Worm (Caenorhabditis elegans) whole organism, L3 larva: ENCODE measurements around the gene F47B8.10.

Experiments used
- R02D3.7 ChIP-seq: fragments of 150-350 bp; optimal IDR thresholded peaks from 2 replicates; lab custom pipeline; 2014; ENCODE audit warnings: missing biosample characterization, missing genetic modification characterization
- ZK546.5 ChIP-seq: sonication (generic microtip); optimal IDR thresholded peaks from 2 replicates; lab custom pipeline; 2017; ENCODE audit warnings: missing biosample characterization, missing genetic modification characterization
- aly-2 ChIP-seq: fragments of 150-350 bp; optimal IDR thresholded peaks from 2 replicates; lab custom pipeline; 2014; ENCODE audit warnings: missing biosample characterization, missing genetic modification characterization
- ceh-16 ChIP-seq: sonication (generic microtip); optimal IDR thresholded peaks from 2 replicates; lab custom pipeline; 2017; ENCODE audit warnings: missing biosample characterization, missing genetic modification characterization
- ceh-82 ChIP-seq: fragments of 150-350 bp; optimal IDR thresholded peaks from 2 replicates; lab custom pipeline; 2014; ENCODE audit warnings: missing biosample characterization, missing genetic modification characterization
- egl-27 ChIP-seq: sonication (generic microtip); optimal IDR thresholded peaks from 4 replicates; lab custom pipeline; 2017; ENCODE audit warnings: missing biosample characterization, missing genetic modification reagents, missing genetic modification characterization
- egl-5 ChIP-seq: fragments of 150-350 bp; optimal IDR thresholded peaks from 2 replicates; lab custom pipeline; 2017; ENCODE audit warnings: missing biosample characterization, missing genetic modification reagents, missing genetic modification characterization, inconsistent platforms
- elt-1 ChIP-seq: fragments of 150-350 bp; optimal IDR thresholded peaks from 2 replicates; lab custom pipeline; 2014; ENCODE audit warnings: missing biosample characterization, missing genetic modification characterization
- elt-2 ChIP-seq: sonication (generic microtip); optimal IDR thresholded peaks from 2 replicates; lab custom pipeline; 2016; ENCODE audit warnings: missing genetic modification reagents, mild to moderate bottlenecking, missing genetic modification characterization, missing compliant biosample characterization
- elt-3 ChIP-seq, 3 experiments: fragments of 150-350 bp in 1 of 3; sonication (generic microtip) in 2 of 3; optimal IDR thresholded peaks; 2 replicates in 2 of 3; 4 replicates in 1 of 3; lab custom pipeline; 2014 to 2017; ENCODE audit warnings: missing biosample characterization in 3 of 3, missing genetic modification characterization in 3 of 3
- eor-1 ChIP-seq, 2 experiments: fragments of 150-350 bp; optimal IDR thresholded peaks; 2 replicates each; lab custom pipeline; 2014 to 2018; ENCODE audit warnings: missing biosample characterization in 2 of 2, missing genetic modification characterization in 2 of 2
- fkh-2 ChIP-seq: fragments of 150-350 bp; optimal IDR thresholded peaks from 2 replicates; lab custom pipeline; 2014; ENCODE audit warnings: missing biosample characterization, missing genetic modification reagents, missing genetic modification characterization
- fos-1 ChIP-seq: fragments of 150-350 bp; optimal IDR thresholded peaks from 2 replicates; lab custom pipeline; 2014; ENCODE audit warnings: missing biosample characterization, missing genetic modification characterization
- hmg-11 ChIP-seq: sonication (generic microtip); optimal IDR thresholded peaks from 2 replicates; lab custom pipeline; 2016; ENCODE audit warnings: missing genetic modification characterization, missing compliant biosample characterization
- lin-15B ChIP-seq: fragments of 150-350 bp; optimal IDR thresholded peaks from 2 replicates; lab custom pipeline; 2014; ENCODE audit warnings: missing biosample characterization, missing genetic modification characterization
- lsy-12 ChIP-seq: sonication (generic microtip); optimal IDR thresholded peaks from 2 replicates; lab custom pipeline; 2016; ENCODE audit warnings: mild to moderate bottlenecking, missing genetic modification characterization, missing compliant biosample characterization
- mml-1 ChIP-seq: fragments of 150-350 bp; sonication (generic microtip); optimal IDR thresholded peaks from 3 replicates; lab custom pipeline; 2014; ENCODE audit warnings: missing biosample characterization, missing genetic modification characterization
- nfya-1 ChIP-seq: sonication (generic microtip); optimal IDR thresholded peaks from 2 replicates; lab custom pipeline; 2017; ENCODE audit warnings: missing genetic modification characterization, mild to moderate bottlenecking, missing compliant biosample characterization, antibody characterized with exemption, moderate library complexity; ENCODE audit not compliant: insufficient read depth
- nhr-12 ChIP-seq: fragments of 150-350 bp; optimal IDR thresholded peaks from 2 replicates; lab custom pipeline; 2014; ENCODE audit warnings: missing biosample characterization, missing genetic modification characterization
- nhr-23 ChIP-seq: fragments of 150-350 bp; optimal IDR thresholded peaks from 2 replicates; lab custom pipeline; 2014; ENCODE audit warnings: missing biosample characterization, missing genetic modification reagents, missing genetic modification characterization
- nhr-25 ChIP-seq: sonication (generic microtip); optimal IDR thresholded peaks from 2 replicates; lab custom pipeline; 2017; ENCODE audit warnings: missing biosample characterization, missing genetic modification characterization
- nhr-28 ChIP-seq: fragments of 150-350 bp; optimal IDR thresholded peaks from 2 replicates; lab custom pipeline; 2014; ENCODE audit warnings: missing biosample characterization, missing genetic modification characterization
- nhr-43 ChIP-seq: sonication (generic microtip); optimal IDR thresholded peaks from 2 replicates; lab custom pipeline; 2016; ENCODE audit warnings: mild to moderate bottlenecking, missing genetic modification characterization, missing compliant biosample characterization; ENCODE audit not compliant: poor library complexity, severe bottlenecking
- nhr-67 ChIP-seq: fragments of 150-350 bp; optimal IDR thresholded peaks from 2 replicates; lab custom pipeline; 2014; ENCODE audit warnings: missing biosample characterization, missing genetic modification characterization
- nhr-76 ChIP-seq: fragments of 150-350 bp; sonication (generic microtip); optimal IDR thresholded peaks from 5 replicates; lab custom pipeline; 2014; ENCODE audit warnings: missing biosample characterization, missing genetic modification characterization
- nhr-77 ChIP-seq: fragments of 150-350 bp; optimal IDR thresholded peaks from 2 replicates; lab custom pipeline; 2014; ENCODE audit warnings: missing biosample characterization, missing genetic modification characterization
- pha-4 ChIP-seq: fragments of 150-350 bp; optimal IDR thresholded peaks from 2 replicates; lab custom pipeline; 2014; ENCODE audit warnings: missing biosample characterization, missing genetic modification reagents, missing genetic modification characterization
- pqm-1 ChIP-seq: fragments of 150-350 bp; optimal IDR thresholded peaks from 2 replicates; lab custom pipeline; 2017; ENCODE audit warnings: missing biosample characterization, missing genetic modification characterization, inconsistent platforms
- snpc-4 ChIP-seq: fragments of 150-350 bp; optimal IDR thresholded peaks from 2 replicates; lab custom pipeline; 2014; ENCODE audit warnings: missing biosample characterization, missing genetic modification characterization
- unc-39 ChIP-seq: sonication (generic microtip); optimal IDR thresholded peaks from 4 replicates; lab custom pipeline; 2017; ENCODE audit warnings: missing biosample characterization, missing genetic modification characterization
- unc-62 ChIP-seq: fragments of 150-350 bp; sonication (generic microtip); optimal IDR thresholded peaks from 4 replicates; lab custom pipeline; 2014; ENCODE audit warnings: missing biosample characterization, missing genetic modification reagents, missing genetic modification characterization
- ztf-11 ChIP-seq: fragments of 150-350 bp; optimal IDR thresholded peaks from 2 replicates; lab custom pipeline; 2014; ENCODE audit warnings: missing biosample characterization, missing genetic modification characterization
- ztf-4 ChIP-seq: fragments of 150-350 bp; optimal IDR thresholded peaks from 2 replicates; lab custom pipeline; 2014; ENCODE audit warnings: missing biosample characterization, missing genetic modification characterization

Gene F47B8.10

DNA sequence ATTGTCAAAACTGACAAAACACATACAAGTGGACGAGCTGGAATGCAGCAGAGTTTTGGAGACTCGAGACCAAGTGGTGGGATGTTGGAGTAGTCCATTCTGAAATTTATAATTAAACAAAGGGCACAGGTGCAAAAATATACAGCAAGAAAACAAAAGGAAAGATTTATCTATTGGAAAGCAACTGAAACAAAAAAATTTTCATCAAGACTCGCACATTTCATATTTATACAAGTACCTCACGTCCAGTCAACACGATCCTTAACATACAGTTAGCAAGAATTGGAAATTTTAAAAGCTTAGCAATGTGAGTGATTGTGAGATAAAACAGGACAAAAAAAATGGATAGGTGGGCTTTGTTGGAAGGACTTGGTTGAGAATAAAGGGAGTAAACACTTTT lies 27.5 kb upstream of the F47B8.10 start, which contains the start of gene F47B8.1:
TSS of gene F47B8.1 (minus strand) at position 101 of the 400 bp plus-strand sequence.
- TF ChIP-seq R02D3.7 (tag; lab: Kevin White, UChicago), result no peak
- no peak for TF ChIP-seq hmg-11 (tag; lab: Kevin White, UChicago)
- no peak for TF ChIP-seq elt-3 (tag; optimal IDR thresholded peaks at IDR 0.05; lab: Kevin White, UChicago)
- TF ChIP-seq egl-5 (tag; lab: Kevin White, UChicago), result no peak
- no peak for TF ChIP-seq ceh-16 (tag; lab: Kevin White, UChicago)
- no peak for TF ChIP-seq nfya-1 (tag; lab: Kevin White, UChicago)
- TF ChIP-seq mml-1 (tag; lab: Kevin White, UChicago), result no peak
- no peak for TF ChIP-seq ztf-11
- TF ChIP-seq ceh-82, result no peak
- TF ChIP-seq unc-39 (tag; lab: Kevin White, UChicago), result no peak
- no peak for TF ChIP-seq aly-2

DNA sequence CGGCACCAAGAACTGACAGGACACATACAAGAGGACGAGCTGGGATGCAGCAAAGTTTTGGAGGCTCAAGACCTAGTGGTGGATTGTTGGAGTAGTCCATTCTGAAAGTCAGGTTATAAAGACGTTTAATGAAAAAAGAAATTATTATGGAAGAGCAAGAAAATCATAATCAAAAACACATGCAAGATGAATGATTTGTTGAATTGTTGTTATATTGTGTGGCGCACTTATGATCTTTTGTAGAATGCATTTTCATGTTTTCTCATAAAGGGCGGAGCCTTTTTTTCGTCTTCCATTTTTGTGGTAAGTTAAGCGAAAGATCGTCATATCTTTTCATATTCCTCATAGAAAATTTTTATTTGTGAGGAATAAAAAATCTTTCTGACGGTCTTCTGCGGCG lies 25.2 kb upstream of the F47B8.10 start, which contains the start of gene F47B8.2:
TSS of gene F47B8.2 (minus strand) at position 101 of the 400 bp plus-strand sequence.
- TF ChIP-seq ztf-4 (tag; lab: Kevin White, UChicago) (no peak), egl-27 (tag; lab: Kevin White, UChicago) (no peak), nhr-25 (tag; lab: Kevin White, UChicago) (no peak), nhr-77 (no peak)

DNA sequence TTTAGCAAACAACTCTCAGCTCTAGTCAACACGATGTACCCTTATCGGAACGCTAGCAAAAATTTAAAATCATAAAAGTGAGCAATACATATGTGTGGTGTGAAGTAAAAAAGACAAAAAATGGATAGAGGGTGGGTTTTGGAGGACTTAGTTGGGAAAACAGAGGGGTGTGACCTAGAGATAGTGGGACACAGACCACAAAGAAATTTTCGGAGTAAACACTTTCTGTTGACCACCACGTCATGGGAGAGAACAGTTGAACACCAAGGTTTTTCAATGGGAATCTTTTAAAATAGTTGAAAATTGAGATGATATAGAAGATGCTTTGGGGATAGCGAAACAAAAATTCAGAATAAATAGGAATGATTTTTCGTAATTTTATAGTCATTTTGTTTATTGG lies 24.6 kb upstream of the F47B8.10 start:
- TF ChIP-seq hmg-11 (tag; lab: Kevin White, UChicago) (no peak), pha-4 (tag; lab: Kevin White, UChicago) (peak; percentile 71), snpc-4 (tag; lab: Kevin White, UChicago) (peak; percentile 41), nfya-1 (tag; lab: Kevin White, UChicago) (peak; percentile 11)

DNA sequence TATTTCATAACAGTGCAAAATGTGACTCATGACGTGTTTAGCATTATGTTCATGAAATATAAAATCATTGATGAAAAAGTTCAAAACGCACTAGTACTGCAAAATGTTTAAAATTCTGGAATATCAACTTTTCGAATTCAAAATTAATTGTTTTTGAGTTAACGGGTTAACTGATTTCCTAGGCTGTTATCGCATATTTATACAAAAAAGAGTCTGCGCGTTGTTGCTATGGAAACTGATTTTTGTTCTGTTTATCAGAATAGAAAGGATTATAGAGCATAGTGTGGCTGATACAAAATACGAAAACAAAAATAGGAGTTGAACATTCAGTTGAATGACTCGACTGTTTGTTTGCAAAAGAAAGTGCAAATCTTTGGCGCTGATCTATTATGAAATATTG lies 24.2 kb upstream of the F47B8.10 start:
- TF ChIP-seq elt-1 (tag; lab: Kevin White, UChicago) (no peak), pqm-1 (tag; lab: Kevin White, UChicago) (no peak), aly-2 (no peak)

DNA sequence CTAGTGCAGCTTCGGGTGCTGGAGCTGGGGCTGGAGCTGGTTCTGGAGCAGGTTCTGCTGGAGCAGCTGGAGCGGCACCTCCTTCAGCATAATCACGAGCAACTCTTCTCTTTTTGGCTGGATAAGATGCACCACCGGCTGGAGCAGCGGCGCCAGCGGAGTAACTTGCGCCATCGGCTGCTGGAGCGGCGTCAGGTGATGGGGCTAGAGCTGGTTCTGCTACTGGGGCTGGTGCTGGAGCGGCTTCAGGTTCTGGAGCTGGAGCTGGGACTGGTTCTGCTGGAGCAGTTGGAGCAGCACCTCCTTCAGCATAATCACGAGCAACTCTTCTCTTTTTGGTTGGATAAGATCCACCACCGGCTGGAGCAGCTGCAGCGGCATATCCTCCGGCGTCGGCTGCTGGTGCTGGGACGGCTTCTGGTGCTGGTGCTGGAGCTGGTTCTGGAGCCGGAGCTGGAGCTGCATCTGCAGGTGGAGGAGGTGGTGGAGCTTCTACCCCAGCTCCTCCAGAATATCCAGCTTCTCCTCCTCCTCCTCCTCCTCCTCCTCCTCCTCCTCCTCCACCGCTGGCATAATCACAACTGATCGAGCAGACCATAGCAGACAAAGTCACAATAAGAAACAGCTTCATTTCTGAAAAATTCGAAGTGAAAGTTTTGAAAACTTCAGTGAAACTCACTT lies 22.5 kb upstream of the F47B8.10 start, which contains the start of gene F47B8.13:
TSS of gene F47B8.13 (minus strand) at position 631 of the 681 bp plus-strand sequence.
- no peak for TF ChIP-seq lin-15B (tag; lab: Kevin White, UChicago)
- no peak for TF ChIP-seq lsy-12 (tag; lab: Kevin White, UChicago)
- TF ChIP-seq nhr-77, result no peak
- no peak for TF ChIP-seq pha-4 (tag; lab: Kevin White, UChicago)
- no peak for TF ChIP-seq hmg-11 (tag; lab: Kevin White, UChicago)
- TF ChIP-seq nhr-25 (tag; lab: Kevin White, UChicago), result no peak
- no peak for TF ChIP-seq nhr-67 (tag; lab: Kevin White, UChicago)
- no peak for TF ChIP-seq nhr-43 (tag; lab: Kevin White, UChicago)
- no peak for TF ChIP-seq eor-1 (tag; optimal IDR thresholded peaks at IDR 0.05; lab: Kevin White, UChicago)
- TF ChIP-seq aly-2, result no peak
- TF ChIP-seq fkh-2 (tag; lab: Kevin White, UChicago), result no peak

DNA sequence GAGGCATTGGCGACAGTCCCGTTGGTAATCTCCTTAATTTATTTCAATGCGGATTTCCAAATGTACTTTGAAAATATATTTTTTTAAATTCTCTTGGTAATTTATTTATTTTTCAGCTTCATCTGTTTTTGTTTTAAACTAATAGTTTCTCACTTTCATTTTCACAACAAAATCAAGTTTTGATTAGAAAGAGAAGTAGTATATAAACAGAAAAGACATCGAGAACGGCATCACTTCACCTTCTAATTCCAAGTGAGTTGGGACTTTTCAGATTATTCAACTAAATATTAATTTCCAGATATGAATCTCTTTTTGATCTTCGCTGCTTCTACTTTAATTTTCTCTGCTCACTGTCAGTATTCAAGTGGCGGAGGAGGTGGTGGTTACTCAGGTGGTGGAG lies 21.5 kb upstream of the F47B8.10 start, which contains the start of gene F47B8.14:
TSS of gene F47B8.14 (plus strand) at position 301 of the 400 bp plus-strand sequence.
- TF ChIP-seq ZK546.5 (no peak), nhr-25 (tag; lab: Kevin White, UChicago) (no peak), hmg-11 (tag; lab: Kevin White, UChicago) (no peak), nhr-12 (tag; lab: Kevin White, UChicago) (no peak), fkh-2 (tag; lab: Kevin White, UChicago) (no peak), fos-1 (tag; lab: Kevin White, UChicago) (no peak), unc-62 (GFP tag; lab: Kevin White, UChicago) (no peak), ceh-82 (no peak), nhr-76 (tag; lab: Kevin White, UChicago) (no peak), nhr-43 (tag; lab: Kevin White, UChicago) (no peak), eor-1 (tag; optimal IDR thresholded peaks at IDR 0.05; lab: Kevin White, UChicago) (no peak), nhr-28 (tag; lab: Kevin White, UChicago) (no peak), nhr-23 (tag; lab: Kevin White, UChicago) (no peak), egl-5 (tag; lab: Kevin White, UChicago) (no peak), elt-2 (tag; lab: Kevin White, UChicago) (no peak), pqm-1 (tag; lab: Kevin White, UChicago) (no peak), lin-15B (tag; lab: Kevin White, UChicago) (no peak), elt-3 (tag; optimal IDR thresholded peaks at IDR 0.05; lab: Kevin White, UChicago) (no peak)
- TF ChIP-seq, all 47 proteins: peak for 0
